Fruit fly (Drosophila melanogaster): Measurements from ENCODE around the gene Cpr64Aa.

Gene Cpr64Aa

dm6 chr3L:4177981-4178562 lies 30.9 kb downstream of the Cpr64Aa start, which contains the start of gene Teh4:
Gene Teh4, minus strand, starts transcription at chr3L:4178270.
- TF ChIP-seq rn (GFP tag; IDR thresholded peaks at IDR 0.05) (no peak), CG14655 (GFP tag; optimal IDR thresholded peaks at IDR 0.05) (peak; percentile 62), CG4496 (GFP tag; IDR thresholded peaks at IDR 0.05) (peak; percentile 51; the same call in 2 of the 3 replicates), CG9948 (tag; optimal IDR thresholded peaks at IDR 0.05) (no peak), gl (tag; optimal IDR thresholded peaks at IDR 0.05) (no peak), CG8159 (tag; optimal IDR thresholded peaks at IDR 0.05) (peak; percentile 47), Pif1B (GFP tag; optimal IDR thresholded peaks at IDR 0.05) (no peak), fd96Ca (GFP tag; IDR thresholded peaks at IDR 0.05) (no peak)

- TF ChIP-seq CG14655 (GFP tag; optimal IDR thresholded peaks at IDR 0.05) (no peak), Pif1A (GFP tag; optimal IDR thresholded peaks at IDR 0.05) (no peak), fd96Ca (GFP tag; IDR thresholded peaks at IDR 0.05) (no peak)
Measured at dm6 chr3L:4173584-4173983, 35.4 kb downstream of the Cpr64Aa start, which contains the start of gene CG18675. Gene CG18675, plus strand, starts transcription at chr3L:4173884.

DNA sequence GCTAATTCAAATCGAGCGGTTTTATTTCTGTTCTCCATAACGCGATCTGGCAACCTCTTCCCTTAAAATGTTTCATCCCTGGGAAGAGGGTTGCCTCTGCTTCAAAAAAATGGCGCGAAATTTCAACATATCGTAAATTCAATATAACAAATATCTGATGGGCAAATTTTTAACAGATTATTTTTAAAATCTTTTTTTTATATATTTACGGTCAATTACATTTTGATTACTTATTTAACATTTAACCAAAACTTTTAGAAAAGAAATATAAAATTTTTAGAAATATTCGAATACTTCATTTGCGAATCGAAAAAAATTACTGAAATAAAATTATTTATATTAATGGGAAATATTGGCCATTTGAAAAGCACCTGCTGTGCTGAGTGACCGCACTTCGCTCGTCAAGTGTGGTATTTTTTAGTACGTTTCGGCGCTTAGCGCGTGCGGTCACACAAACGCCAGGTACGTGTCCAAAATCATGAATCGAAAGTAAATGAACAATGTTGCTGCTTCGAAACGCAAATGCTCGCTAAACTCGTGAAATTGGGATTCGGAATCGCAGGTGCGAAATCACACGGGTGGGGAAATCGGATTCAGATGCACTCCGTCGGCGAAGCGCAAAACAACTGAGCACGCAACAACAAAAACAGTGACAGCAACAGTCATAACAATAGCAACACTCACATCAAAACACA lies 38.9 kb downstream of the Cpr64Aa start, which contains the start of gene Ero1L:
Gene Ero1L, plus strand, starts transcription at position 448 of the 695 bp plus-strand sequence.
- TF ChIP-seq CG13204 (GFP tag; optimal IDR thresholded peaks at IDR 0.05): no peak
- peak; percentile 16 for TF ChIP-seq CG17806 (tag; optimal IDR thresholded peaks at IDR 0.05)
- peak; percentile 39 for TF ChIP-seq CG9948 (tag; optimal IDR thresholded peaks at IDR 0.05)
- TF ChIP-seq D1 (tag; optimal IDR thresholded peaks at IDR 0.05): peak; percentile 91
- TF ChIP-seq CG12605 (GFP tag; IDR thresholded peaks at IDR 0.05): no peak
- no peak for TF ChIP-seq Pif1B (GFP tag; optimal IDR thresholded peaks at IDR 0.05)
- 0 out of 2 replicates have a peak, but pooled peaks have one; percentile 23 for TF ChIP-seq CG32121 (GFP tag; IDR thresholded peaks at IDR 0.05)
- peak; percentile 4 for TF ChIP-seq CG15710 (tag; optimal IDR thresholded peaks at IDR 0.05)
- TF ChIP-seq CG8159 (tag; optimal IDR thresholded peaks at IDR 0.05): peak; percentile 43
- no peak for TF ChIP-seq rn (GFP tag; IDR thresholded peaks at IDR 0.05)
- no peak for TF ChIP-seq CG34367 (tag; optimal IDR thresholded peaks at IDR 0.05)
- TF ChIP-seq gl (tag; optimal IDR thresholded peaks at IDR 0.05): peak; percentile 18
- no peak for TF ChIP-seq CG10348 (GFP tag; IDR thresholded peaks at IDR 0.05)
- TF ChIP-seq fd96Ca (GFP tag; IDR thresholded peaks at IDR 0.05): 0 out of 3 replicates have a peak, but pooled peaks have one; percentile 50
- TF ChIP-seq Pif1A (GFP tag; optimal IDR thresholded peaks at IDR 0.05): peak; percentile 15

- TF ChIP-seq Pif1A (GFP tag; optimal IDR thresholded peaks at IDR 0.05) (no peak), CG32121 (GFP tag; IDR thresholded peaks at IDR 0.05) (no peak), CG14655 (GFP tag; optimal IDR thresholded peaks at IDR 0.05) (no peak), CG4496 (GFP tag; IDR thresholded peaks at IDR 0.05) (no peak), fd96Ca (GFP tag; IDR thresholded peaks at IDR 0.05) (no peak; the same call in 2 of the 3 replicates), EcR (GFP tag; optimal IDR thresholded peaks at IDR 0.05) (no peak), CG9948 (tag; optimal IDR thresholded peaks at IDR 0.05) (no peak), gl (tag; optimal IDR thresholded peaks at IDR 0.05) (no peak), CG15710 (tag; optimal IDR thresholded peaks at IDR 0.05) (no peak)
Measured at dm6 chr3L:4167353-4167842, 41.6 kb downstream of the Cpr64Aa start, which contains the start of gene mas. Gene mas, minus strand, starts transcription at chr3L:4167464.

dm6 chr3L:4160926-4161325 lies 48.1 kb downstream of the Cpr64Aa start, which contains the start of gene nab:
Gene nab, minus strand, starts transcription at chr3L:4160932.
- peak; percentile 23 for TF ChIP-seq Snoo (tag; optimal IDR thresholded peaks at IDR 0.05)
- TF ChIP-seq CG34367 (tag; optimal IDR thresholded peaks at IDR 0.05): no peak

DNA sequence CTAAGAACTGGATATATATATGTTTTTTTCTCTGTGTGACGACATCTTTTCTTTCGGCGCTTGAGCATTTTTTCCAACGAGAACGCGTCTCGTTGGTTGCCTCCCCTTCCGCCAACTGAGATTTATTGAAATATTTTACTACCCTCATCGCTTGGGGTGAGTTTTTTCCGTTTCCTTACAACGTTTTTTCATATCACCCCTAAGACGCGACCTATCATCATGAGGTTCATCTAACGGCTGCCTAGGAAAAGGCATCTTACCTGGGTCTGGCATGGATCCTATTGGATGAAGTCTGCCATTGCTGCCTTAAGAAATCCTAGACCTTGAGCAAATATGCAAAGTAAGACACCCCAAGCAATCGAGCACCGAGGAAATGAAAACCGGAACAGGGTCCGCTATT lies 49.7 kb downstream of the Cpr64Aa start:
- TF ChIP-seq CG34367 (tag; optimal IDR thresholded peaks at IDR 0.05) (no peak), CG13204 (GFP tag; optimal IDR thresholded peaks at IDR 0.05) (no peak), CG4496 (GFP tag; IDR thresholded peaks at IDR 0.05) (no peak)

- TF ChIP-seq rn (GFP tag; IDR thresholded peaks at IDR 0.05) (no peak), D1 (tag; optimal IDR thresholded peaks at IDR 0.05) (peak; percentile 63), fd96Ca (GFP tag; IDR thresholded peaks at IDR 0.05) (peak; percentile 44; the same call in 1 of the 3 replicates), CG32121 (GFP tag; IDR thresholded peaks at IDR 0.05) (no peak), CG17806 (tag; optimal IDR thresholded peaks at IDR 0.05) (peak; percentile 79), CG34367 (tag; optimal IDR thresholded peaks at IDR 0.05) (peak; percentile 70), CG9948 (tag; optimal IDR thresholded peaks at IDR 0.05) (peak; percentile 80), CG8159 (tag; optimal IDR thresholded peaks at IDR 0.05) (peak; percentile 78), CG8301 (tag; optimal IDR thresholded peaks at IDR 0.05) (peak; percentile 63), CG10348 (GFP tag; IDR thresholded peaks at IDR 0.05) (no peak), CG4496 (GFP tag; IDR thresholded peaks at IDR 0.05) (peak; percentile 69; the same call in 1 of the 3 replicates), CG13204 (GFP tag; optimal IDR thresholded peaks at IDR 0.05) (peak; percentile 37), CG12605 (GFP tag; IDR thresholded peaks at IDR 0.05) (peak; percentile 20; the same call in 1 of the 2 replicates), CG15710 (tag; optimal IDR thresholded peaks at IDR 0.05) (peak; percentile 79), Pif1A (GFP tag; optimal IDR thresholded peaks at IDR 0.05) (peak; percentile 73), CG14655 (GFP tag; optimal IDR thresholded peaks at IDR 0.05) (peak; percentile 68), EcR (GFP tag; optimal IDR thresholded peaks at IDR 0.05) (no peak), Pif1B (GFP tag; optimal IDR thresholded peaks at IDR 0.05) (peak; percentile 73), Snoo (tag; optimal IDR thresholded peaks at IDR 0.05) (peak; percentile 17), gl (tag; optimal IDR thresholded peaks at IDR 0.05) (peak; percentile 36), Ets98B (GFP tag; IDR thresholded peaks at IDR 0.05) (peak; percentile 16; the same call in 1 of the 2 replicates)
Measured at dm6 chr3L:4158361-4158760, 50.6 kb downstream of the Cpr64Aa start.
